Fruit fly (Drosophila melanogaster) whole organism, adult: ENCODE results near the gene Pax.
A peak's percentile ranks its signal among the peaks of the same experiment; 100 is the strongest.

Experiments used
- CG11617 ChIP-seq: fragments of 200-800 bp; sonication (Bioruptor generic); optimal IDR thresholded peaks from 2 replicates; lab custom pipeline; 2017; ENCODE audit warnings: mild to moderate bottlenecking, missing biosample characterization, missing genetic modification reagents, missing genetic modification characterization
- CG12768 ChIP-seq: fragments of 200-800 bp; sonication (Bioruptor generic); optimal IDR thresholded peaks from 2 replicates; lab custom pipeline; 2017; ENCODE audit warnings: missing biosample characterization, missing genetic modification characterization, mild to moderate bottlenecking, moderate library complexity, missing genetic modification reagents
- CG14711 ChIP-seq: fragments of 200-800 bp; sonication (Bioruptor generic); optimal IDR thresholded peaks from 2 replicates; lab custom pipeline; 2018; ENCODE audit warnings: missing biosample characterization, mild to moderate bottlenecking, missing genetic modification characterization, moderate library complexity
- CG1620 ChIP-seq: fragments of 200-800 bp; sonication (Bioruptor generic); optimal IDR thresholded peaks from 2 replicates; lab custom pipeline; 2016; ENCODE audit warnings: missing biosample characterization, missing genetic modification characterization
- CG33017 ChIP-seq: fragments of 200-800 bp; sonication (Bioruptor generic); optimal IDR thresholded peaks from 2 replicates; lab custom pipeline; 2018; ENCODE audit warnings: missing biosample characterization, mild to moderate bottlenecking, missing genetic modification characterization, moderate library complexity
- CG5204 ChIP-seq: fragments of 200-800 bp; sonication (Bioruptor generic); optimal IDR thresholded peaks from 2 replicates; lab custom pipeline; 2016; ENCODE audit warnings: missing biosample characterization, missing genetic modification characterization
- CG7045 ChIP-seq: fragments of 200-800 bp; sonication (Bioruptor generic); optimal IDR thresholded peaks from 2 replicates; lab custom pipeline; 2017; ENCODE audit warnings: missing biosample characterization, mild to moderate bottlenecking, missing genetic modification characterization
- CG7101 ChIP-seq: fragments of 200-800 bp; sonication (Bioruptor generic); optimal IDR thresholded peaks from 2 replicates; lab custom pipeline; 2018; ENCODE audit warnings: missing biosample characterization, mild to moderate bottlenecking, missing genetic modification characterization, moderate library complexity
- Clk ChIP-seq: fragments of 200-800 bp; sonication (Bioruptor generic); optimal IDR thresholded peaks from 2 replicates; lab custom pipeline; 2017; ENCODE audit warnings: missing biosample characterization, missing genetic modification characterization
- Crg-1 ChIP-seq: fragments of 200-800 bp; sonication (Bioruptor generic); optimal IDR thresholded peaks from 2 replicates; lab custom pipeline; 2016; ENCODE audit warnings: missing biosample characterization, missing genetic modification characterization
- Hr96 ChIP-seq: fragments of 200-800 bp; sonication (Bioruptor generic); optimal IDR thresholded peaks from 2 replicates; lab custom pipeline; 2016; ENCODE audit warnings: missing biosample characterization, missing genetic modification characterization
- Mnt ChIP-seq: fragments of 200-800 bp; sonication (Bioruptor generic); optimal IDR thresholded peaks from 2 replicates; lab custom pipeline; 2016; ENCODE audit warnings: missing biosample characterization, mild to moderate bottlenecking, missing genetic modification characterization
- bab1 ChIP-seq: fragments of 200-800 bp; sonication (Bioruptor generic); optimal IDR thresholded peaks from 3 replicates; lab custom pipeline; 2019; ENCODE audit warnings: missing biosample characterization, mild to moderate bottlenecking, missing genetic modification characterization, moderate library complexity
- cic ChIP-seq: fragments of 200-800 bp; sonication (Bioruptor generic); optimal IDR thresholded peaks from 2 replicates; lab custom pipeline; 2017; ENCODE audit warnings: missing biosample characterization, mild to moderate bottlenecking, missing genetic modification characterization, moderate library complexity
- cnc ChIP-seq, 2 experiments: fragments of >200 bp; optimal IDR thresholded peaks; 2 replicates each; lab custom pipeline; 2017
- kay ChIP-seq: fragments of 200-800 bp; sonication (Bioruptor generic); peaks from one replicate; lab custom pipeline; 2016; ENCODE audit warnings: missing biosample characterization, missing genetic modification characterization, borderline replicate concordance
- ovo ChIP-seq: fragments of 200-800 bp; sonication (Bioruptor generic); optimal IDR thresholded peaks from 2 replicates; lab custom pipeline; 2016; ENCODE audit warnings: missing biosample characterization, missing genetic modification characterization
- pad ChIP-seq: fragments of 200-800 bp; sonication (Bioruptor generic); optimal IDR thresholded peaks from 3 replicates; lab custom pipeline; 2017; ENCODE audit warnings: missing biosample characterization, missing genetic modification characterization, mild to moderate bottlenecking, moderate library complexity, missing genetic modification reagents
- tj ChIP-seq: fragments of 200-800 bp; sonication (Bioruptor generic); optimal IDR thresholded peaks from 3 replicates; lab custom pipeline; 2017; ENCODE audit warnings: missing biosample characterization, mild to moderate bottlenecking, missing genetic modification characterization, moderate library complexity
- toe ChIP-seq: fragments of 200-800 bp; sonication (Bioruptor generic); optimal IDR thresholded peaks from 2 replicates; lab custom pipeline; 2016; ENCODE audit warnings: missing biosample characterization, missing genetic modification characterization

Gene Pax

dm6 chr2L:19364622-19365021, 61.8 kb downstream of the Pax start:
- TF ChIP-seq CG33017 (tag; lab: Kevin White, UChicago) (peak; percentile 65), bab1 (GFP tag; lab: Kevin White, UChicago) (no peak), tj (GFP tag; lab: Kevin White, UChicago) (peak; percentile 0), CG7101 (tag; lab: Kevin White, UChicago) (peak; percentile 63), CG11617 (GFP tag; lab: Kevin White, UChicago) (peak; percentile 65), CG7045 (GFP tag; lab: Kevin White, UChicago) (peak; percentile 49), CG1620 (GFP tag; lab: Kevin White, UChicago) (no peak), CG14711 (peak; percentile 64)

dm6 chr2L:19364075-19364474, 62.3 kb downstream of the Pax start, which contains the start of gene CG13086:
Gene CG13086 (plus strand): TSS chr2L:19364375.
- TF ChIP-seq pad (no peak), CG1620 (GFP tag; lab: Kevin White, UChicago) (no peak), tj (GFP tag; lab: Kevin White, UChicago) (no peak), ovo (GFP tag; lab: Kevin White, UChicago) (no peak), Crg-1 (GFP tag; lab: Kevin White, UChicago) (no peak), cic (no peak), CG7045 (GFP tag; lab: Kevin White, UChicago) (no peak), CG11617 (GFP tag; lab: Kevin White, UChicago) (no peak), CG5204 (GFP tag; lab: Kevin White, UChicago) (no peak), CG7101 (tag; lab: Kevin White, UChicago) (no peak), CG33017 (tag; lab: Kevin White, UChicago) (no peak), Mnt (GFP tag; lab: Kevin White, UChicago) (no peak), kay (GFP tag; lab: Kevin White, UChicago) (no peak), cnc (optimal IDR thresholded peaks at IDR 0.05; lab: Kevin White, UChicago) (no peak)

- TF ChIP-seq CG7101 (tag; lab: Kevin White, UChicago) (no peak), CG1620 (GFP tag; lab: Kevin White, UChicago) (no peak), kay (GFP tag; lab: Kevin White, UChicago) (no peak), CG33017 (tag; lab: Kevin White, UChicago) (no peak), toe (peak; percentile 30), CG5204 (GFP tag; lab: Kevin White, UChicago) (peak; percentile 19), Hr96 (no peak), CG12768 (no peak), cic (no peak), ovo (GFP tag; lab: Kevin White, UChicago) (no peak), Crg-1 (GFP tag; lab: Kevin White, UChicago) (no peak), bab1 (GFP tag; lab: Kevin White, UChicago) (no peak), CG14711 (peak; percentile 64), tj (GFP tag; lab: Kevin White, UChicago) (peak; percentile 13), pad (no peak), cnc (optimal IDR thresholded peaks at IDR 0.05; lab: Kevin White, UChicago) (no peak), Clk (GFP tag; lab: Kevin White, UChicago) (no peak), CG11617 (GFP tag; lab: Kevin White, UChicago) (no peak), Mnt (GFP tag; lab: Kevin White, UChicago) (no peak), CG7045 (GFP tag; lab: Kevin White, UChicago) (no peak)
These were observed 62.9 kb downstream of the Pax start for dm6 chr2L:19363530-19363929.

dm6 chr2L:19362734-19363363, 63.5 kb downstream of the Pax start, which contains the start of gene dnt:
Gene dnt (minus strand): TSS chr2L:19363227.
- peak; percentile 2 for TF ChIP-seq bab1 (GFP tag; lab: Kevin White, UChicago)
- TF ChIP-seq CG12768, result no peak

- TF ChIP-seq CG33017 (tag; lab: Kevin White, UChicago) (no peak), tj (GFP tag; lab: Kevin White, UChicago) (peak; percentile 67)
These were observed 64.7 kb downstream of the Pax start for dm6 chr2L:19361632-19362142.

- TF ChIP-seq CG7101 (tag; lab: Kevin White, UChicago), result no peak
- TF ChIP-seq CG5204 (GFP tag; lab: Kevin White, UChicago), result no peak
- no peak for TF ChIP-seq cnc (optimal IDR thresholded peaks at IDR 0.05; lab: Kevin White, UChicago)
These were observed 66.5 kb downstream of the Pax start for dm6 chr2L:19359802-19360429.

dm6 chr2L:19358017-19358471, 68.4 kb downstream of the Pax start:
- TF ChIP-seq Crg-1 (GFP tag; lab: Kevin White, UChicago) (no peak), CG12768 (no peak), bab1 (GFP tag; lab: Kevin White, UChicago) (no peak), Hr96 (peak; percentile 21), Clk (GFP tag; lab: Kevin White, UChicago) (no peak), cnc (optimal IDR thresholded peaks at IDR 0.05; lab: Kevin White, UChicago) (no peak), tj (GFP tag; lab: Kevin White, UChicago) (no peak), kay (GFP tag; lab: Kevin White, UChicago) (no peak), CG7045 (GFP tag; lab: Kevin White, UChicago) (peak; percentile 0), CG5204 (GFP tag; lab: Kevin White, UChicago) (no peak), Mnt (GFP tag; lab: Kevin White, UChicago) (no peak), ovo (GFP tag; lab: Kevin White, UChicago) (peak; percentile 42), CG7101 (tag; lab: Kevin White, UChicago) (no peak), cic (no peak)
